Fruit fly (Drosophila melanogaster) whole organism, embryonic: ENCODE results near the gene Sld5.

ENCODE experiments used
- Aef1 ChIP-seq: fragments of 200-800 bp; sonication (Bioruptor generic); IDR thresholded peaks from 3 replicates; pipeline ENCODE4 v1.3.6; 2022; ENCODE audit warnings: missing biosample characterization, missing genetic modification characterization
- BtbVII ChIP-seq: fragments of 200-800 bp; sonication (Bioruptor generic); optimal IDR thresholded peaks from 3 replicates; lab custom pipeline; 2017; ENCODE audit warnings: missing biosample characterization, mild to moderate bottlenecking, missing genetic modification characterization
- Bteb2 ChIP-seq: fragments of 200-800 bp; sonication (Bioruptor generic); optimal IDR thresholded peaks from 2 replicates; lab custom pipeline; 2016; ENCODE audit warnings: missing biosample characterization, missing genetic modification characterization
- CG10431 ChIP-seq: fragments of 200-800 bp; sonication (Bioruptor generic); optimal IDR thresholded peaks from 3 replicates; lab custom pipeline; 2018; ENCODE audit warnings: missing biosample characterization, mild to moderate bottlenecking, missing genetic modification characterization
- CG11085 ChIP-seq: fragments of 200-800 bp; sonication (Bioruptor generic); IDR thresholded peaks from 2 replicates; pipeline ENCODE4 v1.3.6; 2022; ENCODE audit warnings: missing biosample characterization, missing genetic modification characterization
- CG12219 ChIP-seq: fragments of 200-800 bp; sonication (Bioruptor generic); optimal IDR thresholded peaks from 3 replicates; lab custom pipeline; 2018; ENCODE audit warnings: missing biosample characterization, mild to moderate bottlenecking, missing genetic modification characterization
- CG12236 ChIP-seq: fragments of 200-800 bp; sonication (Bioruptor generic); optimal IDR thresholded peaks from 2 replicates; lab custom pipeline; 2016; ENCODE audit warnings: missing biosample characterization, missing genetic modification characterization
- CG12299 ChIP-seq: fragments of 200-800 bp; sonication (Bioruptor generic); optimal IDR thresholded peaks from 2 replicates; lab custom pipeline; 2018; ENCODE audit warnings: missing biosample characterization, mild to moderate bottlenecking, missing genetic modification characterization
- CG12659 ChIP-seq: fragments of 200-800 bp; sonication (Bioruptor generic); optimal IDR thresholded peaks from 3 replicates; lab custom pipeline; 2017; ENCODE audit warnings: mild to moderate bottlenecking, missing biosample characterization, missing genetic modification reagents, missing genetic modification characterization
- CG12769 ChIP-seq: fragments of 200-800 bp; sonication (Bioruptor generic); optimal IDR thresholded peaks from 2 replicates; lab custom pipeline; 2019; ENCODE audit warnings: missing biosample characterization, mild to moderate bottlenecking, missing genetic modification characterization, moderate library complexity
- CG14050 ChIP-seq: fragments of 200-800 bp; sonication (Bioruptor generic); IDR thresholded peaks from 3 replicates; pipeline ENCODE4 v1.3.6; 2022; ENCODE audit warnings: missing biosample characterization, missing genetic modification characterization
- CG1603 ChIP-seq: fragments of 200-800 bp; sonication (Bioruptor generic); optimal IDR thresholded peaks from 2 replicates; lab custom pipeline; 2019; ENCODE audit warnings: missing biosample characterization, mild to moderate bottlenecking, missing genetic modification characterization, moderate library complexity
- CG1647 ChIP-seq: fragments of 200-800 bp; sonication (Bioruptor generic); optimal IDR thresholded peaks from 3 replicates; lab custom pipeline; 2016; ENCODE audit warnings: missing biosample characterization, missing genetic modification characterization
- CG17568 ChIP-seq: fragments of 200-800 bp; sonication (Bioruptor generic); optimal IDR thresholded peaks from 2 replicates; lab custom pipeline; 2018; ENCODE audit warnings: missing biosample characterization, mild to moderate bottlenecking, missing genetic modification characterization, moderate library complexity
- CG17612 ChIP-seq: fragments of 200-800 bp; sonication (Bioruptor generic); IDR thresholded peaks from 2 replicates; pipeline ENCODE4 v1.3.6; 2022; ENCODE audit warnings: missing biosample characterization, missing genetic modification characterization
- CG18764 ChIP-seq: fragments of 200-800 bp; sonication (Bioruptor generic); optimal IDR thresholded peaks from 3 replicates; lab custom pipeline; 2016; ENCODE audit warnings: missing biosample characterization, missing genetic modification characterization
- CG2712 ChIP-seq: fragments of 200-800 bp; optimal IDR thresholded peaks from 3 replicates; lab custom pipeline; 2019; ENCODE audit warnings: missing biosample characterization, mild to moderate bottlenecking, missing genetic modification characterization, moderate library complexity
- CG31365 ChIP-seq: fragments of 200-800 bp; sonication (Bioruptor generic); optimal IDR thresholded peaks from 2 replicates; lab custom pipeline; 2018; ENCODE audit warnings: missing biosample characterization, mild to moderate bottlenecking, missing genetic modification characterization
- CG3163 ChIP-seq: fragments of 200-800 bp; sonication (Bioruptor generic); optimal IDR thresholded peaks from 3 replicates; lab custom pipeline; 2016; ENCODE audit warnings: missing biosample characterization, missing genetic modification characterization
- CG3407 ChIP-seq: fragments of 200-800 bp; sonication (Bioruptor generic); optimal IDR thresholded peaks from 2 replicates; lab custom pipeline; 2018; ENCODE audit warnings: missing biosample characterization, mild to moderate bottlenecking, missing genetic modification characterization
- CG3995 ChIP-seq: fragments of 200-800 bp; sonication (Bioruptor generic); optimal IDR thresholded peaks from 3 replicates; lab custom pipeline; 2016; ENCODE audit warnings: missing biosample characterization, missing genetic modification characterization
- CG4360 ChIP-seq: fragments of 200-800 bp; sonication (Bioruptor generic); IDR thresholded peaks from 2 replicates; pipeline ENCODE4 v1.3.6; 2022; ENCODE audit warnings: missing biosample characterization, missing genetic modification characterization
- CG5245 ChIP-seq: fragments of 200-800 bp; sonication (Bioruptor generic); optimal IDR thresholded peaks from 3 replicates; lab custom pipeline; 2016; ENCODE audit warnings: missing biosample characterization, missing genetic modification characterization
- CG6654 ChIP-seq: fragments of 200-800 bp; sonication (Bioruptor generic); optimal IDR thresholded peaks from 2 replicates; lab custom pipeline; 2017; ENCODE audit warnings: missing biosample characterization, mild to moderate bottlenecking, missing genetic modification characterization
- CG8359 ChIP-seq: fragments of 200-800 bp; sonication (Bioruptor generic); optimal IDR thresholded peaks from 2 replicates; lab custom pipeline; 2017; ENCODE audit warnings: missing biosample characterization, mild to moderate bottlenecking, missing genetic modification characterization, borderline replicate concordance
- CG8924 ChIP-seq: fragments of 200-800 bp; optimal IDR thresholded peaks from 3 replicates; lab custom pipeline; 2019; ENCODE audit warnings: missing biosample characterization, mild to moderate bottlenecking, missing genetic modification characterization, moderate library complexity
- CG9215 ChIP-seq: fragments of 200-800 bp; sonication (Bioruptor generic); IDR thresholded peaks from 2 replicates; pipeline ENCODE4 v1.3.6; 2022; ENCODE audit warnings: missing biosample characterization, missing genetic modification characterization
- CG9609 ChIP-seq: fragments of 200-800 bp; sonication (Bioruptor generic); optimal IDR thresholded peaks from 3 replicates; lab custom pipeline; 2016; ENCODE audit warnings: missing biosample characterization, missing genetic modification characterization
- CG9876 ChIP-seq: fragments of 200-800 bp; sonication (Bioruptor generic); optimal IDR thresholded peaks from 2 replicates; lab custom pipeline; 2016; ENCODE audit warnings: missing biosample characterization, missing genetic modification characterization
- D ChIP-seq, 2 experiments: fragments of 200-800 bp in 1 of 2; fragments of >200 bp in 1 of 2; sonication (Bioruptor generic) in 1 of 2; optimal IDR thresholded peaks; 2 replicates in 1 of 2; 3 replicates in 1 of 2; lab custom pipeline; 2017; ENCODE audit warnings: mild to moderate bottlenecking in 1 of 2, missing biosample characterization in 1 of 2, missing genetic modification characterization in 1 of 2, missing genetic modification reagents in 1 of 2
- Doc2 ChIP-seq: fragments of 200-800 bp; sonication (Bioruptor generic); IDR thresholded peaks from 2 replicates; pipeline ENCODE4 v1.3.6; 2022; ENCODE audit warnings: missing biosample characterization, missing genetic modification characterization
- HHEX ChIP-seq: fragments of 200-800 bp; sonication (Bioruptor generic); optimal IDR thresholded peaks from 3 replicates; lab custom pipeline; 2017; ENCODE audit warnings: missing biosample characterization, mild to moderate bottlenecking, missing genetic modification characterization, missing genetic modification reagents
- HLHmδ ChIP-seq: fragments of 200-800 bp; sonication (Bioruptor generic); optimal IDR thresholded peaks from 2 replicates; lab custom pipeline; 2018; ENCODE audit warnings: missing biosample characterization, mild to moderate bottlenecking, missing genetic modification characterization, moderate library complexity
- Lpt ChIP-seq: fragments of >200 bp; optimal IDR thresholded peaks from 2 replicates; lab custom pipeline; 2018; ENCODE audit warnings: missing biosample characterization, missing genetic modification characterization
- Med ChIP-seq: fragments of 200-800 bp; sonication (Bioruptor generic); peaks from one replicate; lab custom pipeline; 2016; ENCODE audit warnings: missing biosample characterization, missing genetic modification characterization, mild to moderate bottlenecking, inconsistent platforms, moderate library complexity
- Nf-YA ChIP-seq: fragments of 200-800 bp; sonication (Bioruptor generic); IDR thresholded peaks from 2 replicates; pipeline ENCODE4 v1.3.6; 2022; ENCODE audit warnings: missing biosample characterization, missing genetic modification characterization
- caup ChIP-seq: fragments of 200-800 bp; sonication (Bioruptor generic); optimal IDR thresholded peaks from 3 replicates; lab custom pipeline; 2017; ENCODE audit warnings: missing biosample characterization, mild to moderate bottlenecking, missing genetic modification characterization, moderate library complexity; ENCODE audit not compliant: severe bottlenecking
- chinmo ChIP-seq: fragments of 200-800 bp; sonication (Bioruptor generic); IDR thresholded peaks from 4 replicates; pipeline ENCODE4 v1.3.6; 2022; ENCODE audit warnings: missing biosample characterization, missing genetic modification characterization; ENCODE audit not compliant: partially characterized antibody
- ftz-f1 ChIP-seq: fragments of 200-800 bp; sonication (Bioruptor generic); optimal IDR thresholded peaks from 2 replicates; lab custom pipeline; 2016; ENCODE audit warnings: missing biosample characterization, missing genetic modification characterization
- gsb ChIP-seq: fragments of 200-800 bp; sonication (Bioruptor generic); IDR thresholded peaks from 2 replicates; pipeline ENCODE4 v1.3.6; 2022; ENCODE audit warnings: missing biosample characterization, missing genetic modification characterization
- gsb-n ChIP-seq: fragments of 200-800 bp; sonication (Bioruptor generic); optimal IDR thresholded peaks from 3 replicates; lab custom pipeline; 2018; ENCODE audit warnings: missing biosample characterization, mild to moderate bottlenecking, missing genetic modification characterization
- inv ChIP-seq: fragments of 200-800 bp; sonication (Bioruptor generic); IDR thresholded peaks from 2 replicates; pipeline ENCODE4 v1.3.6; 2022; ENCODE audit warnings: missing biosample characterization, missing genetic modification characterization; ENCODE audit not compliant: partially characterized antibody
- mirr ChIP-seq: fragments of 200-800 bp; sonication (Bioruptor generic); optimal IDR thresholded peaks from 3 replicates; lab custom pipeline; 2018; ENCODE audit warnings: missing biosample characterization, mild to moderate bottlenecking, missing genetic modification characterization
- onecut ChIP-seq: fragments of 200-800 bp; sonication (Bioruptor generic); IDR thresholded peaks from 2 replicates; pipeline ENCODE4 v1.3.6; 2022; ENCODE audit warnings: missing biosample characterization, missing genetic modification characterization
- pros ChIP-seq: fragments of 200-800 bp; sonication (Bioruptor generic); optimal IDR thresholded peaks from 3 replicates; lab custom pipeline; 2019; ENCODE audit warnings: missing biosample characterization, mild to moderate bottlenecking, missing genetic modification characterization, moderate library complexity
- sc ChIP-seq, 3 experiments: fragments of >200 bp in 2 of 3; fragments of 200-800 bp in 1 of 3; sonication (Bioruptor generic) in 1 of 3; optimal IDR thresholded peaks; 2 replicates in 2 of 3; 3 replicates in 1 of 3; lab custom pipeline; 2017; ENCODE audit warnings: mild to moderate bottlenecking in 1 of 3, missing biosample characterization in 1 of 3, missing genetic modification characterization in 1 of 3, missing genetic modification reagents in 1 of 3
- sd ChIP-seq: fragments of 200-800 bp; sonication (Bioruptor generic); optimal IDR thresholded peaks from 3 replicates; lab custom pipeline; 2018; ENCODE audit warnings: missing biosample characterization, mild to moderate bottlenecking, missing genetic modification characterization, moderate library complexity
- sens ChIP-seq: fragments of 200-800 bp; sonication (Bioruptor generic); peaks from one replicate; lab custom pipeline; 2016; ENCODE audit warnings: missing biosample characterization, missing genetic modification characterization
- shn ChIP-seq: fragments of 200-800 bp; sonication (Bioruptor generic); optimal IDR thresholded peaks from 3 replicates; lab custom pipeline; 2016; ENCODE audit warnings: missing biosample characterization, missing genetic modification characterization
- ssp ChIP-seq: fragments of 200-800 bp; sonication (Bioruptor generic); IDR thresholded peaks from 2 replicates; pipeline ENCODE4 v1.3.6; 2022; ENCODE audit warnings: missing biosample characterization, missing genetic modification characterization
- zen2 ChIP-seq: fragments of 200-800 bp; sonication (Bioruptor generic); IDR thresholded peaks from 3 replicates; pipeline ENCODE4 v1.3.6; 2022; ENCODE audit warnings: missing biosample characterization, missing genetic modification characterization; ENCODE audit not compliant: partially characterized antibody

The Sld5 gene

DNA sequence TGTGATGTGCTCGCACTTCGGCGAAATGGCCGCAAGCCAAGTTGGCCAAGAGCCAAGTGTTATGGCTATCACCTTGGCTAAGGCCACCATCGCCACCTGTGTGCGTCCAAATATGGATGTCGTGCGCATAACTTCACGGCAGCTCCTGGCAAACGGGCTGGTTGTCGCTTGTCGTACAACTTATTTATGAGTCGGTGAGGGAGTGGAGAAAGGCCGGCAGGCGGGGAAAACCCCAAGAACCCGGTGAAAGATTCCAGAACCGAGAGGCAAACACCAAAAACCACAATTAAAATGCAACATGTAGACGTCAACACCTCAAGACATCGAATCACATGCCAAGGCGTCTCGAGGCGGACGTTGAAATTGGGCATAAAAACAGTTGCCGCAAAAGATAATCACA is 44.1 kb downstream of the Sld5 start (continued):
- no peak for TF ChIP-seq zen2 (GFP tag; lab: Robert Waterston, UW)
- no peak for TF ChIP-seq Aef1
- TF ChIP-seq Med (GFP tag; lab: Kevin White, UChicago): peak; percentile 11
- TF ChIP-seq CG17568 (GFP tag; lab: Kevin White, UChicago): no peak
- TF ChIP-seq Nf-YA: no peak
- TF ChIP-seq CG11085 (GFP tag; lab: Robert Waterston, UW): no peak
- no peak for TF ChIP-seq CG17612 (GFP tag; lab: Robert Waterston, UW)
- TF ChIP-seq onecut: no peak
- no peak for TF ChIP-seq CG6654 (GFP tag; lab: Kevin White, UChicago)
- no peak for TF ChIP-seq gsb (GFP tag; lab: Robert Waterston, UW)
- TF ChIP-seq pros (GFP tag; lab: Kevin White, UChicago): peak; percentile 13
- TF ChIP-seq sc (optimal IDR thresholded peaks at IDR 0.05; lab: Kevin White, UChicago): no peak
- no peak for TF ChIP-seq sc (GFP tag; optimal IDR thresholded peaks at IDR 0.05; lab: Kevin White, UChicago)
- no peak for TF ChIP-seq shn (GFP tag; lab: Kevin White, UChicago)
- TF ChIP-seq chinmo (GFP tag; lab: Robert Waterston, UW): no peak
- no peak for TF ChIP-seq CG9876
- no peak for TF ChIP-seq sens
- TF ChIP-seq mirr (GFP tag; lab: Kevin White, UChicago): no peak
- TF ChIP-seq CG12769 (tag; lab: Kevin White, UChicago): no peak
- no peak for TF ChIP-seq CG14050
- TF ChIP-seq CG4360 (GFP tag; lab: Robert Waterston, UW): no peak
- TF ChIP-seq CG12299: no peak
- TF ChIP-seq Bteb2: no peak
- TF ChIP-seq CG5245 (GFP tag; lab: Kevin White, UChicago): no peak
- TF ChIP-seq inv (GFP tag; lab: Robert Waterston, UW): no peak
- TF ChIP-seq ssp (GFP tag; lab: Robert Waterston, UW): no peak
- TF ChIP-seq CG12236 (GFP tag; lab: Kevin White, UChicago): no peak
- TF ChIP-seq sd: no peak
- TF ChIP-seq D (optimal IDR thresholded peaks at IDR 0.05; lab: Kevin White, UChicago): peak; percentile 46
- no peak for TF ChIP-seq D (GFP tag; optimal IDR thresholded peaks at IDR 0.05; lab: Kevin White, UChicago)
- no peak for TF ChIP-seq BtbVII (GFP tag; lab: Kevin White, UChicago)
- peak; percentile 14 for TF ChIP-seq HLHmδ (GFP tag; lab: Kevin White, UChicago)

DNA sequence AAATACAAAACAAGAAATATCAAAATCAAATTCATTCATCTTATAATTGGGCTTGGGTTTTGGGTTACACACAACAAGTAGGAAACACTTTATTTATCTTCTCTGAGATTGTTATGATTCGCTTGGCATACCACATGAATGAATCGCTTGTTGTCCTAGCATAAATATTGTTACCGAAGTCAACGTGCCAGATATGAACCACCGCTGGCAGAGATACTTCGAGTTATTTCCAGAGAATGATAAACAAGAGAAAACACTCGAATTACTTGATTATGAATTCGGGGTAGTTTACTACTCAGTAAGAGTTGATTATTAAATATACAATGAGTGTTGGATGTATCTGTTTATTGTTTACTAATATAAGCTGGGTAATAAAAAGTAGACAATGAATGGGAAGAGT is 44.8 kb downstream of the Sld5 start:
- no peak for TF ChIP-seq CG3995 (GFP tag; lab: Kevin White, UChicago)
- TF ChIP-seq CG12219 (GFP tag; lab: Kevin White, UChicago): peak; percentile 37
- TF ChIP-seq HHEX (GFP tag; lab: Kevin White, UChicago): peak; percentile 37
- no peak for TF ChIP-seq Doc2
- TF ChIP-seq gsb-n (tag; lab: Kevin White, UChicago): peak; percentile 49
- TF ChIP-seq CG2712 (tag; lab: Kevin White, UChicago): peak; percentile 35
- TF ChIP-seq CG18764 (GFP tag; lab: Kevin White, UChicago): no peak
- peak; percentile 13 for TF ChIP-seq CG8359 (GFP tag; lab: Kevin White, UChicago)
- peak; percentile 47 for TF ChIP-seq CG3407 (GFP tag; lab: Kevin White, UChicago)
- peak; percentile 61 for TF ChIP-seq Med (GFP tag; lab: Kevin White, UChicago)
- peak; percentile 43 for TF ChIP-seq CG1603 (tag; lab: Kevin White, UChicago)
- TF ChIP-seq CG3163: no peak
- peak; percentile 3 for TF ChIP-seq CG12659 (GFP tag; lab: Kevin White, UChicago)
- TF ChIP-seq CG31365 (tag; lab: Kevin White, UChicago): peak; percentile 34
- TF ChIP-seq CG9215 (GFP tag; lab: Robert Waterston, UW): no peak
- peak; percentile 35 for TF ChIP-seq CG10431
- peak; percentile 61 for TF ChIP-seq CG8924 (tag; lab: Kevin White, UChicago)
- no peak for TF ChIP-seq Lpt (GFP tag; lab: Kevin White, UChicago)
- TF ChIP-seq CG1647 (GFP tag; lab: Kevin White, UChicago): no peak
- no peak for TF ChIP-seq ftz-f1 (GFP tag; lab: Kevin White, UChicago)
- no peak for TF ChIP-seq CG9609
- peak; percentile 39 for TF ChIP-seq caup
